Worm (Caenorhabditis elegans) whole organism, L2 larva: ENCODE results near the gene B0513.90.

Source experiments
- elt-1 ChIP-seq: fragments of 150-350 bp; optimal IDR thresholded peaks from 2 replicates; lab custom pipeline; 2014; ENCODE audit warnings: missing biosample characterization, missing genetic modification characterization
- lin-13 ChIP-seq: fragments of 150-350 bp; optimal IDR thresholded peaks from 2 replicates; lab custom pipeline; 2014; ENCODE audit warnings: missing biosample characterization, missing genetic modification reagents, missing genetic modification characterization
- nhr-10 ChIP-seq: sonication (generic microtip); optimal IDR thresholded peaks from 2 replicates; lab custom pipeline; 2017; ENCODE audit warnings: missing biosample characterization, missing genetic modification characterization
- nhr-21 ChIP-seq: fragments of 150-350 bp; optimal IDR thresholded peaks from 2 replicates; lab custom pipeline; 2014; ENCODE audit warnings: missing biosample characterization, missing genetic modification characterization
- nhr-237 ChIP-seq: fragments of 150-350 bp; optimal IDR thresholded peaks from 2 replicates; lab custom pipeline; 2014; ENCODE audit warnings: missing biosample characterization, missing genetic modification characterization
- snpc-4 ChIP-seq: fragments of 150-350 bp; optimal IDR thresholded peaks from 2 replicates; lab custom pipeline; 2014; ENCODE audit warnings: missing biosample characterization, missing genetic modification characterization
- unc-55 ChIP-seq: fragments of 150-350 bp; sonication (generic microtip); optimal IDR thresholded peaks from 3 replicates; lab custom pipeline; 2014; ENCODE audit warnings: missing biosample characterization, missing genetic modification reagents, missing genetic modification characterization
- zag-1 ChIP-seq: fragments of 150-350 bp; optimal IDR thresholded peaks from 2 replicates; lab custom pipeline; 2014; ENCODE audit warnings: missing biosample characterization, missing genetic modification characterization

- no peak for TF ChIP-seq nhr-237 (tag; lab: Kevin White, UChicago)
- TF ChIP-seq nhr-10 (tag; lab: Kevin White, UChicago): no peak
- TF ChIP-seq lin-13 (GFP tag; lab: Kevin White, UChicago): no peak
- TF ChIP-seq snpc-4: no peak
- TF ChIP-seq unc-55 (GFP tag; lab: Kevin White, UChicago): no peak
- TF ChIP-seq nhr-21 (tag; lab: Kevin White, UChicago): no peak
- TF ChIP-seq zag-1: no peak
- TF ChIP-seq elt-1 (tag; lab: Kevin White, UChicago): no peak
These were observed 30.6 kb upstream of the B0513.90 start, which contains the start of gene H08M01.1 for ce11 chrIV:13836290-13836689.
